Worm (Caenorhabditis elegans) whole organism, L1 larva: ENCODE measurements around the gene str-88.

Source experiments
- aha-1 ChIP-seq: fragments of 150-350 bp; optimal IDR thresholded peaks from 2 replicates; lab custom pipeline; 2014; ENCODE audit warnings: missing biosample characterization, missing genetic modification characterization
- aly-2 ChIP-seq: fragments of 150-350 bp; optimal IDR thresholded peaks from 2 replicates; lab custom pipeline; 2014; ENCODE audit warnings: missing biosample characterization, missing genetic modification characterization
- ceh-82 ChIP-seq, 3 experiments: fragments of 150-350 bp in 1 of 3; sonication (generic microtip) in 2 of 3; optimal IDR thresholded peaks; 2 replicates each; lab custom pipeline; 2014 to 2017; ENCODE audit warnings: missing biosample characterization in 3 of 3, missing genetic modification characterization in 3 of 3
- elt-2 ChIP-seq: sonication (generic microtip); optimal IDR thresholded peaks from 2 replicates; lab custom pipeline; 2016; ENCODE audit warnings: missing genetic modification characterization, mild to moderate bottlenecking, inconsistent platforms, missing compliant biosample characterization, missing genetic modification reagents
- elt-3 ChIP-seq, 6 experiments: fragments of 150-350 bp in 1 of 6; sonication (generic microtip); optimal IDR thresholded peaks; 2 replicates each; lab custom pipeline; 2017 to 2018; ENCODE audit warnings: missing biosample characterization in 6 of 6, missing genetic modification characterization in 6 of 6, inconsistent platforms in 1 of 6
- hpl-2 ChIP-seq: fragments of 150-350 bp; optimal IDR thresholded peaks from 2 replicates; lab custom pipeline; 2014; ENCODE audit warnings: missing biosample characterization, missing genetic modification reagents, missing genetic modification characterization
- lir-3 ChIP-seq: sonication (generic microtip); optimal IDR thresholded peaks from 2 replicates; lab custom pipeline; 2016; ENCODE audit warnings: mild to moderate bottlenecking, missing genetic modification characterization, moderate library complexity, missing compliant biosample characterization; ENCODE audit not compliant: poor library complexity
- lsy-2 ChIP-seq, 2 experiments: fragments of 150-350 bp; optimal IDR thresholded peaks; 2 replicates each; lab custom pipeline; 2014; ENCODE audit warnings: missing biosample characterization in 2 of 2, missing genetic modification characterization in 2 of 2
- mdl-1 ChIP-seq, 2 experiments: fragments of 150-350 bp; optimal IDR thresholded peaks; 2 replicates each; lab custom pipeline; 2014 to 2017; ENCODE audit warnings: missing biosample characterization in 2 of 2, missing genetic modification characterization in 2 of 2, inconsistent platforms in 1 of 2
- nhr-19 ChIP-seq: fragments of 200-800 bp; sonication (Bioruptor generic); conservative IDR thresholded peaks from 2 replicates; pipeline ENCODE4 v1.3.6; 2022; ENCODE audit warnings: missing genetic modification characterization, missing compliant biosample characterization
- nhr-28 ChIP-seq: fragments of 150-350 bp; optimal IDR thresholded peaks from 2 replicates; lab custom pipeline; 2014; ENCODE audit warnings: missing biosample characterization, missing genetic modification characterization
- nhr-76 ChIP-seq: sonication (generic microtip); optimal IDR thresholded peaks from 2 replicates; lab custom pipeline; 2017; ENCODE audit warnings: missing biosample characterization, missing genetic modification characterization
- nhr-77 ChIP-seq: fragments of 150-350 bp; optimal IDR thresholded peaks from 2 replicates; lab custom pipeline; 2014; ENCODE audit warnings: missing biosample characterization, missing genetic modification characterization
- ztf-4 ChIP-seq: fragments of 150-350 bp; optimal IDR thresholded peaks from 2 replicates; lab custom pipeline; 2014; ENCODE audit warnings: missing biosample characterization, missing genetic modification characterization

ce11 chrV:15399691-15400377 lies 16.2 kb upstream of the str-88 start, which contains the start of the genes T06E6.15 and sri-7:
- TF ChIP-seq nhr-76: no peak
- no peak for TF ChIP-seq ceh-82 (tag; optimal IDR thresholded peaks at IDR 0.05; lab: Kevin White, UChicago)
- TF ChIP-seq nhr-28 (tag; lab: Kevin White, UChicago): no peak
- no peak for TF ChIP-seq elt-2 (tag; lab: Kevin White, UChicago)
- no peak for TF ChIP-seq lsy-2 (tag; optimal IDR thresholded peaks at IDR 0.05; lab: Kevin White, UChicago)
- TF ChIP-seq elt-3 (tag; optimal IDR thresholded peaks at IDR 0.05; lab: Kevin White, UChicago): no peak
- TF ChIP-seq lir-3 (tag; lab: Kevin White, UChicago): no peak
- no peak for TF ChIP-seq nhr-19
- TF ChIP-seq nhr-77 (tag; lab: Kevin White, UChicago): no peak
- TF ChIP-seq hpl-2 (GFP tag; lab: Kevin White, UChicago): no peak
- TF ChIP-seq aly-2: no peak
- no peak for TF ChIP-seq aha-1
- TF ChIP-seq ztf-4: no peak
- TF ChIP-seq mdl-1 (tag; optimal IDR thresholded peaks at IDR 0.05; lab: Kevin White, UChicago): no peak
